Fruit fly (Drosophila melanogaster) whole organism, adult: Measurements from ENCODE around the gene mtSSB.

Experiments
- CG11617 ChIP-seq: fragments of 200-800 bp; sonication (Bioruptor generic); optimal IDR thresholded peaks from 2 replicates; lab custom pipeline; 2017; ENCODE audit warnings: mild to moderate bottlenecking, missing biosample characterization, missing genetic modification reagents, missing genetic modification characterization
- CG12768 ChIP-seq: fragments of 200-800 bp; sonication (Bioruptor generic); optimal IDR thresholded peaks from 2 replicates; lab custom pipeline; 2017; ENCODE audit warnings: missing biosample characterization, missing genetic modification characterization, mild to moderate bottlenecking, moderate library complexity, missing genetic modification reagents
- CG33017 ChIP-seq: fragments of 200-800 bp; sonication (Bioruptor generic); optimal IDR thresholded peaks from 2 replicates; lab custom pipeline; 2018; ENCODE audit warnings: missing biosample characterization, mild to moderate bottlenecking, missing genetic modification characterization, moderate library complexity
- CG5204 ChIP-seq: fragments of 200-800 bp; sonication (Bioruptor generic); optimal IDR thresholded peaks from 2 replicates; lab custom pipeline; 2016; ENCODE audit warnings: missing biosample characterization, missing genetic modification characterization
- CG7045 ChIP-seq: fragments of 200-800 bp; sonication (Bioruptor generic); optimal IDR thresholded peaks from 2 replicates; lab custom pipeline; 2017; ENCODE audit warnings: missing biosample characterization, mild to moderate bottlenecking, missing genetic modification characterization
- CG7101 ChIP-seq: fragments of 200-800 bp; sonication (Bioruptor generic); optimal IDR thresholded peaks from 2 replicates; lab custom pipeline; 2018; ENCODE audit warnings: missing biosample characterization, mild to moderate bottlenecking, missing genetic modification characterization, moderate library complexity
- Hr96 ChIP-seq: fragments of 200-800 bp; sonication (Bioruptor generic); optimal IDR thresholded peaks from 2 replicates; lab custom pipeline; 2016; ENCODE audit warnings: missing biosample characterization, missing genetic modification characterization
- bab1 ChIP-seq: fragments of 200-800 bp; sonication (Bioruptor generic); optimal IDR thresholded peaks from 3 replicates; lab custom pipeline; 2019; ENCODE audit warnings: missing biosample characterization, mild to moderate bottlenecking, missing genetic modification characterization, moderate library complexity

dm6 chr3R:16206162-16206561, 1.1 kb upstream of the mtSSB start:
- TF ChIP-seq CG11617 (GFP tag; lab: Kevin White, UChicago) (no peak), CG7045 (peak; percentile 9), Hr96 (no peak), CG12768 (GFP tag; lab: Kevin White, UChicago) (no peak), CG33017 (no peak), CG5204 (GFP tag; lab: Kevin White, UChicago) (no peak), CG7101 (tag; lab: Kevin White, UChicago) (no peak), bab1 (GFP tag; lab: Kevin White, UChicago) (no peak)
